Fruit fly (Drosophila melanogaster): ENCODE data around the gene CG33927.

- TF ChIP-seq Crg-1 (GFP tag; optimal IDR thresholded peaks at IDR 0.05) (no peak), CG7045 (GFP tag; optimal IDR thresholded peaks at IDR 0.05) (no peak), Mnt (GFP tag; optimal IDR thresholded peaks at IDR 0.05) (no peak), CG33017 (tag; optimal IDR thresholded peaks at IDR 0.05) (no peak), kay (GFP tag; ENCODE audit: borderline replicate concordance) (no peak)
Observed at dm6 chr3R:4726796-4727195, 36.4 kb upstream of the CG33927 start.
